Worm (Caenorhabditis elegans): ENCODE results near the gene sre-10.

DNA sequence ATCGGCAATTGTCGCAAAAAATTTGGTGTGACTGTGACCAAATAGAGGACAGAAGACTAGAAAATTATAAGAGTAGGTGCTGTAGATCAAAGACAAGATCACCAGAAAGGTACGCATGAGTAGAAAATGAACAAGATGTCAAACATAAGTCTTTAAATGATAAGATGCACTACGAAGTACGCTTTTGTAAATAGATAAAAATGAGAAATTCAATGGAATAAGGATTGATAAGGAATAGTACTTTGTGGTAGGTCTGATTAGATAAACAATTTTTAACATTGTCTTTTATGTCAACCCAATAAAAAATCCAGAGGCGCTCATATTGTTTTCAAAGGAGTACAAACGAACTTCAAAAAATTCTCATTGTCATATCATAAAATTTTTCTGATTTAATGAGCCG is 18.2 kb downstream of the sre-10 start, which contains the start of gene F10D2.8:
- TF ChIP-seq him-1 (tag; optimal IDR thresholded peaks at IDR 0.05): no peak
- no peak for TF ChIP-seq dao-5 (tag; optimal IDR thresholded peaks at IDR 0.05)

Data from whole organism, L4/young adult.